Fruit fly (Drosophila melanogaster): ENCODE data around the gene Pis.

dm6 chrX:15651559-15651958, 52.0 kb downstream of the Pis start:
- TF ChIP-seq lz (GFP tag; optimal IDR thresholded peaks at IDR 0.05) (no peak), dac (GFP tag; optimal IDR thresholded peaks at IDR 0.05) (no peak), CG10669 (GFP tag; optimal IDR thresholded peaks at IDR 0.05) (no peak), salr (GFP tag; optimal IDR thresholded peaks at IDR 0.05) (no peak), OdsH (GFP tag; optimal IDR thresholded peaks at IDR 0.05) (no peak), Gug (GFP tag; IDR thresholded peaks at IDR 0.05) (no peak), CG32006 (GFP tag; optimal IDR thresholded peaks at IDR 0.05) (no peak), CG8319 (GFP tag; optimal IDR thresholded peaks at IDR 0.05) (no peak), svp (GFP tag) (no peak), CG11762 (GFP tag; optimal IDR thresholded peaks at IDR 0.05; ENCODE audit: insufficient read depth) (no peak), spab (GFP tag; optimal IDR thresholded peaks at IDR 0.05) (no peak), CG16779 (tag; optimal IDR thresholded peaks at IDR 0.05) (no peak), Sox102F (GFP tag; optimal IDR thresholded peaks at IDR 0.05) (no peak)
